Fruit fly (Drosophila melanogaster): ENCODE results near the gene rod.

Gene rod

DNA sequence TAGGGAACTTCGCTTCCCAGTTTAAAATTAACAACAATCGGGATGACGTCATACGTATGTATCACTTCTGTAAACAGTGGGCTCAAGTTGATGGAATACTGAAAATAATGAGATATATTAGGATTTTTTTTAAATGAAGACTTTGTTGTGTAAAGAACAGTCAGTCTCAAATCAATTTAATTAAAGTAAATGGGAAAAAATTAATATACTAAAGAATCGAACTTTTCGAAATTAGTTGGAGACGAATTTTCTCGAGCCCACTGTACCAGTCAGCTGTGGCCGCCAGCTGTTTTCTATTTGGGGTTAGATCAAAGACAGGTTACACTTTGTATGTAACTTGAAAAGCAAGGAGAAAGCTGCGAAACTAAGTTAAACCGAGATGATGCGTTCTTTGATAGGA is 7.6 kb downstream of the rod start, which contains the start of gene CG1635 (continued):
- peak in 1 of 3 experiments; percentile 99 for TF ChIP-seq lola (GFP tag; optimal IDR thresholded peaks at IDR 0.05)
- peak; percentile 97 for TF ChIP-seq CG13123 (GFP tag; optimal IDR thresholded peaks at IDR 0.05)
- TF ChIP-seq ERR (GFP tag; optimal IDR thresholded peaks at IDR 0.05) = peak; percentile 97
- peak; percentile 86 for TF ChIP-seq CG7928 (GFP tag; optimal IDR thresholded peaks at IDR 0.05)
- TF ChIP-seq hbn (GFP tag; IDR thresholded peaks at IDR 0.05; ENCODE audit: partially characterized antibody) = peak; percentile 48
- TF ChIP-seq Antp (GFP tag; optimal IDR thresholded peaks at IDR 0.05) = peak; percentile 91
- TF ChIP-seq ci (GFP tag; IDR thresholded peaks at IDR 0.05) = peak; percentile 100
- peak; percentile 99 for TF ChIP-seq CG17912 (GFP tag; optimal IDR thresholded peaks at IDR 0.05)
- peak; percentile 99 for TF ChIP-seq ATbp (GFP tag; optimal IDR thresholded peaks at IDR 0.05)
- no peak for TF ChIP-seq br (optimal IDR thresholded peaks at IDR 0.05)
- peak; percentile 98 for TF ChIP-seq D19A (tag; optimal IDR thresholded peaks at IDR 0.05)
- TF ChIP-seq CG33213 (GFP tag; optimal IDR thresholded peaks at IDR 0.05) = peak; percentile 93
- peak; percentile 92 for TF ChIP-seq CG30020 (tag; optimal IDR thresholded peaks at IDR 0.05)
- peak; percentile 100 for TF ChIP-seq CG2712 (tag; optimal IDR thresholded peaks at IDR 0.05)
- TF ChIP-seq CG8290 (GFP tag; optimal IDR thresholded peaks at IDR 0.05) = peak; percentile 96
- peak; percentile 95 to 99 for TF ChIP-seq CG8290 (tag; optimal IDR thresholded peaks at IDR 0.05)
- TF ChIP-seq gt (GFP tag; IDR thresholded peaks at IDR 0.05) = peak; percentile 97
- peak; percentile 96 for TF ChIP-seq CG1647 (GFP tag; optimal IDR thresholded peaks at IDR 0.05)
- TF ChIP-seq da (GFP tag; optimal IDR thresholded peaks at IDR 0.05) = peak; percentile 97
- TF ChIP-seq CG15269 (tag; optimal IDR thresholded peaks at IDR 0.05) = peak; percentile 100
- peak; percentile 99 for TF ChIP-seq CG11456 (GFP tag; IDR thresholded peaks at IDR 0.05)
- peak; percentile 98 for TF ChIP-seq CG11504 (tag; optimal IDR thresholded peaks at IDR 0.05)
- peak; percentile 100 for TF ChIP-seq Oli (tag; optimal IDR thresholded peaks at IDR 0.05)
- TF ChIP-seq CG7556 (GFP tag; optimal IDR thresholded peaks at IDR 0.05) = peak; percentile 100
- TF ChIP-seq CG11085 (GFP tag; IDR thresholded peaks at IDR 0.05) = peak; percentile 98
- TF ChIP-seq unpg (GFP tag; optimal IDR thresholded peaks at IDR 0.05) = peak; percentile 100
- peak; percentile 96 for TF ChIP-seq CG7745 (tag; optimal IDR thresholded peaks at IDR 0.05)
- TF ChIP-seq CHES-1-like (GFP tag; optimal IDR thresholded peaks at IDR 0.05) = peak; percentile 98
- TF ChIP-seq hth (optimal IDR thresholded peaks at IDR 0.05) = no peak
- peak; percentile 98 for TF ChIP-seq ewg (GFP tag; optimal IDR thresholded peaks at IDR 0.05)
- TF ChIP-seq ase (GFP tag; IDR thresholded peaks at IDR 0.05) = peak; percentile 99
- peak; percentile 98 for TF ChIP-seq Dad (GFP tag; optimal IDR thresholded peaks at IDR 0.05)
- TF ChIP-seq CG3838 (GFP tag; optimal IDR thresholded peaks at IDR 0.05) = peak; percentile 98
- TF ChIP-seq NfI (GFP tag; optimal IDR thresholded peaks at IDR 0.05) = peak; percentile 100
- peak; percentile 98 for TF ChIP-seq Mes4 (GFP tag; optimal IDR thresholded peaks at IDR 0.05)
- TF ChIP-seq CG3163 (GFP tag; optimal IDR thresholded peaks at IDR 0.05) = peak; percentile 89
- TF ChIP-seq sob (GFP tag; IDR thresholded peaks at IDR 0.05) = peak; percentile 100
- peak; percentile 99 for TF ChIP-seq CG2875 (GFP tag; optimal IDR thresholded peaks at IDR 0.05)
- TF ChIP-seq jumu (GFP tag; optimal IDR thresholded peaks at IDR 0.05) = peak; percentile 97
- TF ChIP-seq ash1 (GFP tag; optimal IDR thresholded peaks at IDR 0.05) = peak; percentile 95
- no peak for TF ChIP-seq Hr39 (optimal IDR thresholded peaks at IDR 0.05)
- peak; percentile 95 for TF ChIP-seq Hey (tag; optimal IDR thresholded peaks at IDR 0.05)
- TF ChIP-seq CG6683 (GFP tag; optimal IDR thresholded peaks at IDR 0.05) = peak; percentile 98
- peak; percentile 99 for TF ChIP-seq slbo (GFP tag; IDR thresholded peaks at IDR 0.05)
- TF ChIP-seq HmgZ (tag; optimal IDR thresholded peaks at IDR 0.05) = peak; percentile 100
- TF ChIP-seq CG10274 (GFP tag; optimal IDR thresholded peaks at IDR 0.05) = peak; percentile 94
- peak; percentile 98 for TF ChIP-seq CG31224 (GFP tag; IDR thresholded peaks at IDR 0.05)
- TF ChIP-seq twi (tag; optimal IDR thresholded peaks at IDR 0.05) = peak; percentile 99
- TF ChIP-seq Oaz (GFP tag; IDR thresholded peaks at IDR 0.05) = peak; percentile 99
- TF ChIP-seq zfh2 (GFP tag; optimal IDR thresholded peaks at IDR 0.05) = peak; percentile 98
- TF ChIP-seq CG12769 (tag; optimal IDR thresholded peaks at IDR 0.05) = peak; percentile 99
- TF ChIP-seq dmrt99B (tag; optimal IDR thresholded peaks at IDR 0.05) = peak; percentile 100

All from whole organism, embryonic.